Worm (Caenorhabditis elegans): ENCODE results near the gene sra-28.
A peak's percentile ranks its signal among the peaks of the same experiment; 100 is the strongest.

The sra-28 gene

DNA sequence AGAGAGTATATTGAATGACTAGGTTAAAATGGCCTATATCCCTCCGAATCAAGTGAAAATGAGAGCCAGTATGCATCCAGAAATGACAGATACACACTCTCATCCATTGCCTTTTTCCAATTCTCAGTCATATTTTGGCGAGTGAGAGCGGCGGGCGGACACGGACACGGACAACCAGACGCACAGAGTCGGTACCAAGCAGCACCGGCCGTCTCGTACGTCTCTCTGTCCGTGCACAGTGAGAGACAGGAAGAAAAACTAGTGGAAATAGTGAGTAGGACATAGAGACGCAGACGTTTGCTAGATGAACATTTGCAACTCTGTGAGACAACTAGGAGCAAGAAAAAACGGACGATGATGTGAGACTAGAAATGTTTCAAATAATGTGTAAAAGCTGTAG is 10.3 kb downstream of the sra-28 start:
- TF ChIP-seq him-1 (tag; optimal IDR thresholded peaks at IDR 0.05): no peak
- TF ChIP-seq W03F9.2 (tag; optimal IDR thresholded peaks at IDR 0.05): no peak
- no peak for TF ChIP-seq dao-5 (tag; optimal IDR thresholded peaks at IDR 0.05)

- TF ChIP-seq W03F9.2 (tag; optimal IDR thresholded peaks at IDR 0.05) (no peak), dao-5 (tag; optimal IDR thresholded peaks at IDR 0.05) (no peak), him-1 (tag; optimal IDR thresholded peaks at IDR 0.05) (no peak)
These were observed 11.2 kb downstream of the sra-28 start for ce11 chrII:6562203-6562867.

ce11 chrII:6561300-6561699 is 12.3 kb downstream of the sra-28 start, which contains the start of gene F18C5.10:
Gene F18C5.10 (minus strand): TSS chrII:6561444.
- no peak for TF ChIP-seq him-1 (tag; optimal IDR thresholded peaks at IDR 0.05)
- no peak for TF ChIP-seq dao-5 (tag; optimal IDR thresholded peaks at IDR 0.05)
- TF ChIP-seq W03F9.2 (tag; optimal IDR thresholded peaks at IDR 0.05): no peak

- TF ChIP-seq dao-5 (tag; optimal IDR thresholded peaks at IDR 0.05): no peak
- TF ChIP-seq W03F9.2 (tag; optimal IDR thresholded peaks at IDR 0.05): no peak
- no peak for TF ChIP-seq him-1 (tag; optimal IDR thresholded peaks at IDR 0.05)
These were observed 13.3 kb downstream of the sra-28 start for ce11 chrII:6560291-6560690.

DNA sequence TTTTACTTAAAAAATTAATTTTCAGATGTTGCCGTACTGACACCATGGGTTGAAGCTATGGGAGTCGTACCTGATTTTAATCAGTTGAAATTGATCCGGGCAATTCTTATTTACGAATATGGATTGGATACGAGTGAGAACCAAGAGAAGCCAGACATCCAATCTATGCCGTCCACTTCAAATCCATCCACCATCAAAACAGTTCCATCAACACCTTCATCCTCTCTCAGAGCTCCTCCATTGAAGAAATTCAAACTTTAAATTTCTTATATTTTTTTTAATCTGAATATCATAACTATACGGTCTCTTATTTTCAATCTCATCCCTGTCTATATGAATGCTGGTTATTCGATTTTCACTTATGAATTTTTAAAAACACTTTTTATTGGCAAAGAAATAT is 14.7 kb downstream of the sra-28 start:
- TF ChIP-seq dao-5 (tag; optimal IDR thresholded peaks at IDR 0.05) (no peak), W03F9.2 (tag; optimal IDR thresholded peaks at IDR 0.05) (no peak), him-1 (tag; optimal IDR thresholded peaks at IDR 0.05) (no peak)

ce11 chrII:6554677-6555076 is 18.9 kb downstream of the sra-28 start, which contains the start of gene wrn-1:
Gene wrn-1 (plus strand): TSS chrII:6554977.
- TF ChIP-seq him-1 (tag; optimal IDR thresholded peaks at IDR 0.05): no peak
- no peak for TF ChIP-seq W03F9.2 (tag; optimal IDR thresholded peaks at IDR 0.05)
- TF ChIP-seq dao-5 (tag; optimal IDR thresholded peaks at IDR 0.05): no peak

ce11 chrII:6544842-6545410 is 28.7 kb downstream of the sra-28 start, which contains the start of gene lron-15:
Gene lron-15 (minus strand): TSS chrII:6544892.
- TF ChIP-seq W03F9.2 (tag; optimal IDR thresholded peaks at IDR 0.05) (no peak), him-1 (tag; optimal IDR thresholded peaks at IDR 0.05) (no peak), dao-5 (tag; optimal IDR thresholded peaks at IDR 0.05) (no peak)

ce11 chrII:6535957-6536424 is 37.6 kb downstream of the sra-28 start, which contains the start of gene utp-20:
Gene utp-20 (plus strand): TSS chrII:6536374.
- no peak for TF ChIP-seq dao-5 (tag; optimal IDR thresholded peaks at IDR 0.05)
- peak; percentile 62 for TF ChIP-seq W03F9.2 (tag; optimal IDR thresholded peaks at IDR 0.05)

DNA sequence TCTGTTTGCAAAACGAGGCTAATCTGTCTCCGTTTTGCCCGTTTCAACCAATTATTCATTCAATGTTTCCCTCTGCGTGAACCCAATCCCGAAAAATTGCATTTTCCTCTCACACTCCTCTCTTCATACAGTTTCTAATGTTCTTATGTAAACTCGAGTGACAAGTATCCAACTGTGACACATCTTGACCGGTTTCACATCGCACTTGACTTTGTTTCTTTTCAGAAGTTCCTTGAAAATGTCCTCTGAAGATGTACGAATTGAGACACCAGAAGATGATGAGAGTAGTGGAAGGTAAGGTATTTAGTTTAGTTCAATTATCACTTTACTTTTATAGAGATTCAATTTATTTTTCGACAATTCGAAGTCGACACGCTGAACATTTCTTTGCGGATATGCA is 41.6 kb downstream of the sra-28 start, which contains the start of gene abcx-1:
abcx-1 (plus strand) TSS at position 224 of the 400 bp plus-strand sequence.
- TF ChIP-seq W03F9.2 (tag; optimal IDR thresholded peaks at IDR 0.05) (no peak), him-1 (tag; optimal IDR thresholded peaks at IDR 0.05) (no peak), dao-5 (tag; optimal IDR thresholded peaks at IDR 0.05) (no peak)

- no peak for TF ChIP-seq him-1 (tag; optimal IDR thresholded peaks at IDR 0.05)
- no peak for TF ChIP-seq dao-5 (tag; optimal IDR thresholded peaks at IDR 0.05)
- TF ChIP-seq W03F9.2 (tag; optimal IDR thresholded peaks at IDR 0.05): no peak
These were observed 42.0 kb downstream of the sra-28 start, which contains the start of gene abch-1 for ce11 chrII:6531527-6531926. Gene abch-1 (minus strand): TSS chrII:6531627.

- TF ChIP-seq W03F9.2 (tag; optimal IDR thresholded peaks at IDR 0.05) (no peak), dao-5 (tag; optimal IDR thresholded peaks at IDR 0.05) (no peak), him-1 (tag; optimal IDR thresholded peaks at IDR 0.05) (no peak)
These were observed 44.9 kb downstream of the sra-28 start, which contains the start of gene C56E6.4 for ce11 chrII:6528629-6529028. Gene C56E6.4 (minus strand): TSS chrII:6528729.

DNA sequence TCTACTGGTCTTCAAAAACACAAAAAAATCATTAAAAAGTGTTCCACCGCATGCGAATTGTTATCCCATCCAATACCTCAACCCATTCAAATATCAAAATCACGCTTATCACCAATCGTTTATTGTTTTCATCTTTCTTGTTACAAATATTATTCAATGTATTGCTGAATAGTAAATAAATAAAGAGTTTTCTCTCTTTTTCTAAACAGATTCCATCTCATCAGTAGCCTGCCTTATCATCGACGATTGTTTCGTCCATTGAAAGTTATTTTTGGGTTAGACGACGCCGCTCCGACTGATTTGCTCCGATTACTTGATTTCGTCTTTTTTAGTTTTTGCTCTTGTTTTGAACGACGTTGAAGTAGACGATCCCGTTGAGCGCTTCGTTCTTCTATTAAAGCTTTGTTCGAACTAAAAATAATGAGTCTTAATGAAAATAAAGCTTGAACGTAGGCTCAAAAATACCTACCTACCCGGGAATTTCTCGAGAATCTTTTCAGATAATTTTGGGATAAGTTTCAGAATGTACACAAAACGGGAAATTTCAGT is 47.4 kb downstream of the sra-28 start:
- no peak for TF ChIP-seq dao-5 (tag; optimal IDR thresholded peaks at IDR 0.05)
- no peak for TF ChIP-seq W03F9.2 (tag; optimal IDR thresholded peaks at IDR 0.05)
- no peak for TF ChIP-seq him-1 (tag; optimal IDR thresholded peaks at IDR 0.05)

DNA sequence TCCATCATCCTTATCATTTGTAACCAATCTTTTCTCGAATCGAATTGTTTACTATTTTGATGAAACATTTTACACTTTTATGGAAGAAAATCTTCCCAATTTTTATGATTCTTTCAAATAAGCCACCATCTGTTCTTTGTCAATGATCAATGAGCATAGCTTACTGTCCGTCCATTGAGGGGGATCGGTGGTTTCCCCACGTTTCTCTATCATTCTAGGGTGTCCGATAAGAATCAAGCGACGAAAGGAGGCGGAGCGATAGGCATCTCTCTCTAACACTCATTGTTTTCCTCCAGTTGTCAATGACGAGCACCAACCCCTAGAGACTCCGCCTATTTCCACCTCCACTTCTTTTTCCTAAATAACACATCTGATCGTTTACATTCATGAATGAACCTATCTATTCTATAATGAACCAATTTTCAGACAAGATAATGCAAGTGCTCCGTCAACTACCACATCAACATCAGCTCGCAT is 49.0 kb downstream of the sra-28 start, which contains the start of gene C56E6.2:
C56E6.2 (plus strand) TSS at position 427 of the 477 bp plus-strand sequence.
- TF ChIP-seq dao-5 (tag; optimal IDR thresholded peaks at IDR 0.05) (no peak), him-1 (tag; optimal IDR thresholded peaks at IDR 0.05) (no peak), W03F9.2 (tag; optimal IDR thresholded peaks at IDR 0.05) (no peak)

DNA sequence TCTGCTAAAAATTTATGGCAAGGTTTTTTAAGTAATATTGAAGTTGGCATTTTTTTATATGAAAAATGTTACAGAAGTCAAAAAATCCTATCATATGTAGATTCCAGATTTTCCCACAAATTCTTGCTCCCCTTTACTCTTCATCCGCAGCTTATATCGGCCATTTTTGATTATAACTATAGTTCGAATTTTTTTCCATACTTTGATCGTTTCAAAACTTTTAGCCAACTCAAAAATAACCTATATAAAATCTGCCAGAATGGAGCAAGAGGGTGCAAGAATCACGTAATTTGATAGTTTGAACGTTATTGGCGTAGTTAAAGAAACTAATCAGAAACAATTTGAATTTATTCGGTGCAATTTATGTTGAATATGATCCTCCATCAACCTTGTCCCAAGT is 49.6 kb downstream of the sra-28 start:
- TF ChIP-seq him-1 (tag; optimal IDR thresholded peaks at IDR 0.05): no peak
- TF ChIP-seq dao-5 (tag; optimal IDR thresholded peaks at IDR 0.05): no peak
- TF ChIP-seq W03F9.2 (tag; optimal IDR thresholded peaks at IDR 0.05): no peak

Measured in whole organism, L4/young adult.